Fruit fly (Drosophila melanogaster) whole organism, embryonic: ENCODE data around the gene CG1983.

Experiments used
- Antp ChIP-seq: fragments of 200-800 bp; sonication (Bioruptor generic); optimal IDR thresholded peaks from 3 replicates; lab custom pipeline; 2016; ENCODE audit warnings: missing biosample characterization, missing genetic modification characterization
- B-H2 ChIP-seq: fragments of 200-800 bp; sonication (Bioruptor generic); optimal IDR thresholded peaks from 2 replicates; lab custom pipeline; 2018; ENCODE audit warnings: missing biosample characterization, mild to moderate bottlenecking, missing genetic modification characterization
- CG10209 ChIP-seq: fragments of 200-800 bp; sonication (Bioruptor generic); optimal IDR thresholded peaks from 3 replicates; lab custom pipeline; 2017; ENCODE audit warnings: missing biosample characterization, mild to moderate bottlenecking, missing genetic modification characterization, missing genetic modification reagents
- CG11504 ChIP-seq: fragments of 200-800 bp; sonication (Bioruptor generic); optimal IDR thresholded peaks from 3 replicates; lab custom pipeline; 2019; ENCODE audit warnings: missing biosample characterization, mild to moderate bottlenecking, missing genetic modification characterization, moderate library complexity
- CG11696 ChIP-seq: fragments of 200-800 bp; sonication (Bioruptor generic); IDR thresholded peaks from 2 replicates; pipeline ENCODE4 v1.3.6; 2022; ENCODE audit warnings: missing biosample characterization, missing genetic modification characterization
- CG13296 ChIP-seq: fragments of 200-800 bp; sonication (Bioruptor generic); optimal IDR thresholded peaks from 3 replicates; lab custom pipeline; 2018; ENCODE audit warnings: missing biosample characterization, mild to moderate bottlenecking, missing genetic modification characterization
- CG15601 ChIP-seq: fragments of 200-800 bp; sonication (Bioruptor generic); optimal IDR thresholded peaks from 3 replicates; lab custom pipeline; 2019; ENCODE audit warnings: missing biosample characterization, mild to moderate bottlenecking, missing genetic modification characterization, moderate library complexity
- CG17186 ChIP-seq: fragments of 200-800 bp; sonication (Bioruptor generic); optimal IDR thresholded peaks from 3 replicates; lab custom pipeline; 2017; ENCODE audit warnings: missing biosample characterization, missing genetic modification reagents, missing genetic modification characterization
- CG17568 ChIP-seq: fragments of 200-800 bp; sonication (Bioruptor generic); optimal IDR thresholded peaks from 2 replicates; lab custom pipeline; 2018; ENCODE audit warnings: missing biosample characterization, mild to moderate bottlenecking, missing genetic modification characterization, moderate library complexity
- CG17829 ChIP-seq: fragments of 200-800 bp; optimal IDR thresholded peaks from 2 replicates; lab custom pipeline; 2019; ENCODE audit warnings: missing biosample characterization, mild to moderate bottlenecking, missing genetic modification characterization, moderate library complexity
- CG1792 ChIP-seq: fragments of 200-800 bp; sonication (Bioruptor generic); optimal IDR thresholded peaks from 2 replicates; lab custom pipeline; 2016; ENCODE audit warnings: missing biosample characterization, missing genetic modification characterization
- CG18476 ChIP-seq: fragments of 200-800 bp; sonication (Bioruptor generic); optimal IDR thresholded peaks from 2 replicates; lab custom pipeline; 2016; ENCODE audit warnings: missing biosample characterization, mild to moderate bottlenecking, missing genetic modification characterization
- CG3163 ChIP-seq: fragments of 200-800 bp; sonication (Bioruptor generic); optimal IDR thresholded peaks from 3 replicates; lab custom pipeline; 2016; ENCODE audit warnings: missing biosample characterization, missing genetic modification characterization
- CG4360 ChIP-seq: fragments of 200-800 bp; sonication (Bioruptor generic); IDR thresholded peaks from 2 replicates; pipeline ENCODE4 v1.3.6; 2022; ENCODE audit warnings: missing biosample characterization, missing genetic modification characterization
- CG6272 ChIP-seq: fragments of 200-800 bp; sonication (Bioruptor generic); IDR thresholded peaks from 2 replicates; pipeline ENCODE4 v1.3.6; 2022; ENCODE audit warnings: missing biosample characterization, missing genetic modification characterization
- CG8089 ChIP-seq: fragments of 200-800 bp; sonication (Bioruptor generic); optimal IDR thresholded peaks from 3 replicates; lab custom pipeline; 2016; ENCODE audit warnings: missing biosample characterization, missing genetic modification characterization
- CG8765 ChIP-seq: fragments of 200-800 bp; sonication (Bioruptor generic); IDR thresholded peaks from 2 replicates; pipeline ENCODE4 v1.3.6; 2022; ENCODE audit warnings: missing biosample characterization, missing genetic modification characterization
- Dbx ChIP-seq: fragments of 200-800 bp; sonication (Bioruptor generic); IDR thresholded peaks from 3 replicates; pipeline ENCODE4 v1.3.6; 2022; ENCODE audit warnings: missing biosample characterization, missing genetic modification characterization
- Deaf1 ChIP-seq: fragments of 200-800 bp; optimal IDR thresholded peaks from 3 replicates; lab custom pipeline; 2019; ENCODE audit warnings: missing biosample characterization, mild to moderate bottlenecking, missing genetic modification characterization, moderate library complexity
- HLH4C ChIP-seq: fragments of 200-800 bp; sonication (Bioruptor generic); IDR thresholded peaks from 3 replicates; pipeline ENCODE4 v1.3.6; 2022; ENCODE audit warnings: missing biosample characterization, missing genetic modification characterization; ENCODE audit not compliant: partially characterized antibody
- HLHmδ ChIP-seq: fragments of 200-800 bp; sonication (Bioruptor generic); optimal IDR thresholded peaks from 2 replicates; lab custom pipeline; 2018; ENCODE audit warnings: missing biosample characterization, mild to moderate bottlenecking, missing genetic modification characterization, moderate library complexity
- Hmr ChIP-seq: fragments of 200-800 bp; sonication (Bioruptor generic); optimal IDR thresholded peaks from 3 replicates; lab custom pipeline; 2017; ENCODE audit warnings: mild to moderate bottlenecking, missing biosample characterization, missing genetic modification reagents, missing genetic modification characterization
- MBD-R2 ChIP-seq: fragments of 200-800 bp; sonication (Bioruptor generic); IDR thresholded peaks from 2 replicates; pipeline ENCODE4 v1.3.6; 2022; ENCODE audit warnings: missing biosample characterization, missing genetic modification characterization
- MESR4 ChIP-seq: fragments of 200-800 bp; sonication (Bioruptor generic); optimal IDR thresholded peaks from 2 replicates; lab custom pipeline; 2018; ENCODE audit warnings: missing biosample characterization, mild to moderate bottlenecking, missing genetic modification characterization, moderate library complexity
- Mad ChIP-seq: fragments of 200-800 bp; sonication (Bioruptor generic); optimal IDR thresholded peaks from 2 replicates; lab custom pipeline; 2016; ENCODE audit warnings: missing biosample characterization, missing genetic modification characterization
- Nf-YC ChIP-seq: fragments of 200-800 bp; optimal IDR thresholded peaks from 3 replicates; lab custom pipeline; 2019; ENCODE audit warnings: missing biosample characterization, mild to moderate bottlenecking, missing genetic modification characterization, moderate library complexity
- Spps ChIP-seq: fragments of 200-800 bp; sonication (Bioruptor generic); optimal IDR thresholded peaks from 2 replicates; lab custom pipeline; 2018; ENCODE audit warnings: missing biosample characterization, mild to moderate bottlenecking, missing genetic modification characterization
- ac ChIP-seq: fragments of 200-800 bp; sonication (Bioruptor generic); optimal IDR thresholded peaks from 3 replicates; lab custom pipeline; 2017; ENCODE audit warnings: missing biosample characterization, mild to moderate bottlenecking, missing genetic modification characterization
- ci ChIP-seq: fragments of 200-800 bp; sonication (Bioruptor generic); IDR thresholded peaks from 3 replicates; pipeline ENCODE4 v1.3.6; 2022; ENCODE audit warnings: missing biosample characterization, missing genetic modification characterization
- crp ChIP-seq, 2 experiments: fragments of 200-800 bp; sonication (Bioruptor generic); optimal IDR thresholded peaks; 2 replicates in 1 of 2; 3 replicates in 1 of 2; lab custom pipeline; 2017; ENCODE audit warnings: missing biosample characterization in 2 of 2, missing genetic modification characterization in 2 of 2, mild to moderate bottlenecking in 1 of 2, moderate library complexity in 1 of 2
- dan ChIP-seq: fragments of 200-800 bp; sonication (Bioruptor generic); IDR thresholded peaks from 2 replicates; pipeline ENCODE4 v1.3.6; 2022; ENCODE audit warnings: missing biosample characterization, missing genetic modification characterization
- fd102C ChIP-seq: fragments of 200-800 bp; sonication (Bioruptor generic); optimal IDR thresholded peaks from 2 replicates; lab custom pipeline; 2018; ENCODE audit warnings: missing biosample characterization, mild to moderate bottlenecking, missing genetic modification characterization, moderate library complexity
- grn ChIP-seq: fragments of 200-800 bp; sonication (Bioruptor generic); optimal IDR thresholded peaks from 3 replicates; lab custom pipeline; 2017; ENCODE audit warnings: missing biosample characterization, missing genetic modification characterization
- hb ChIP-seq: fragments of 200-800 bp; sonication (Bioruptor generic); IDR thresholded peaks from 3 replicates; pipeline ENCODE4 v1.3.6; 2022; ENCODE audit warnings: missing biosample characterization, missing genetic modification characterization; ENCODE audit not compliant: partially characterized antibody
- mld ChIP-seq: fragments of 200-800 bp; sonication (Bioruptor generic); IDR thresholded peaks from 3 replicates; pipeline ENCODE4 v1.3.6; 2022; ENCODE audit warnings: missing biosample characterization, missing genetic modification characterization; ENCODE audit not compliant: partially characterized antibody
- nmo ChIP-seq: fragments of 200-800 bp; sonication (Bioruptor generic); optimal IDR thresholded peaks from 2 replicates; lab custom pipeline; 2018; ENCODE audit warnings: missing biosample characterization, mild to moderate bottlenecking, missing genetic modification characterization, moderate library complexity
- pho ChIP-seq: fragments of 200-800 bp; sonication (Bioruptor generic); optimal IDR thresholded peaks from 2 replicates; lab custom pipeline; 2016; ENCODE audit warnings: missing biosample characterization, missing genetic modification characterization
- run ChIP-seq: fragments of 200-800 bp; sonication (Bioruptor generic); optimal IDR thresholded peaks from 3 replicates; lab custom pipeline; 2018; ENCODE audit warnings: missing biosample characterization, mild to moderate bottlenecking, missing genetic modification characterization
- schlank ChIP-seq: fragments of 200-800 bp; sonication (Bioruptor generic); optimal IDR thresholded peaks from 2 replicates; lab custom pipeline; 2018; ENCODE audit warnings: missing biosample characterization, mild to moderate bottlenecking, missing genetic modification characterization
- shn ChIP-seq: fragments of 200-800 bp; sonication (Bioruptor generic); optimal IDR thresholded peaks from 3 replicates; lab custom pipeline; 2016; ENCODE audit warnings: missing biosample characterization, missing genetic modification characterization
- slou ChIP-seq: fragments of 200-800 bp; sonication (Bioruptor generic); optimal IDR thresholded peaks from 3 replicates; lab custom pipeline; 2016; ENCODE audit warnings: missing biosample characterization, missing genetic modification characterization
- sna ChIP-seq: fragments of 200-800 bp; sonication (Bioruptor generic); IDR thresholded peaks from 2 replicates; pipeline ENCODE4 v1.3.6; 2022; ENCODE audit warnings: missing biosample characterization, missing genetic modification characterization; ENCODE audit not compliant: partially characterized antibody
- sqz ChIP-seq: fragments of 200-800 bp; sonication (Bioruptor generic); optimal IDR thresholded peaks from 3 replicates; lab custom pipeline; 2018; ENCODE audit warnings: missing biosample characterization, mild to moderate bottlenecking, missing genetic modification characterization
- tap ChIP-seq: fragments of 200-800 bp; optimal IDR thresholded peaks from 3 replicates; lab custom pipeline; 2019; ENCODE audit warnings: missing biosample characterization, mild to moderate bottlenecking, missing genetic modification characterization, moderate library complexity
- tin ChIP-seq: fragments of 200-800 bp; sonication (Bioruptor generic); optimal IDR thresholded peaks from 3 replicates; lab custom pipeline; 2016; ENCODE audit warnings: missing biosample characterization, missing genetic modification characterization
- tio ChIP-seq: fragments of 200-800 bp; sonication (Bioruptor generic); optimal IDR thresholded peaks from 2 replicates; lab custom pipeline; 2017; ENCODE audit warnings: missing biosample characterization, missing genetic modification characterization, inconsistent platforms
- usp ChIP-seq: fragments of >200 bp; optimal IDR thresholded peaks from 2 replicates; lab custom pipeline; 2017; ENCODE audit warnings: missing biosample characterization, missing genetic modification characterization
- zen ChIP-seq: fragments of 200-800 bp; sonication (Bioruptor generic); optimal IDR thresholded peaks from 3 replicates; lab custom pipeline; 2018; ENCODE audit warnings: missing biosample characterization, mild to moderate bottlenecking, missing genetic modification characterization, moderate library complexity

The CG1983 gene

dm6 chr3R:30203104-30203986, 25.8 kb upstream of the CG1983 start (continued):
- TF ChIP-seq schlank (tag; lab: Kevin White, UChicago): peak; percentile 83
- peak; percentile 64 for TF ChIP-seq B-H2 (GFP tag; lab: Kevin White, UChicago)
- no peak for TF ChIP-seq usp
- TF ChIP-seq fd102C (GFP tag; lab: Kevin White, UChicago): peak; percentile 22
- TF ChIP-seq CG10209 (GFP tag; lab: Kevin White, UChicago): peak; percentile 94
- TF ChIP-seq Hmr (GFP tag; lab: Kevin White, UChicago): peak; percentile 96
- peak; percentile 66; the same call in 1 of the 2 replicates for TF ChIP-seq CG8765 (GFP tag; lab: Robert Waterston, UW)
- TF ChIP-seq ci (GFP tag; lab: Robert Waterston, UW): peak; percentile 80
- TF ChIP-seq CG1792 (GFP tag; lab: Kevin White, UChicago): peak; percentile 98
- TF ChIP-seq sna (GFP tag; lab: Robert Waterston, UW): 0 out of 2 replicates have a peak, but pooled peaks have one; percentile 23
- TF ChIP-seq MBD-R2 (GFP tag; lab: Robert Waterston, UW): peak; percentile 91
- TF ChIP-seq zen (tag; lab: Kevin White, UChicago): peak; percentile 90
- peak; percentile 85 for TF ChIP-seq Mad (GFP tag; lab: Kevin White, UChicago)
- TF ChIP-seq CG11696 (GFP tag; lab: Robert Waterston, UW): peak; percentile 75
- TF ChIP-seq slou (GFP tag; lab: Kevin White, UChicago): peak; percentile 91
- TF ChIP-seq Antp (GFP tag; lab: Kevin White, UChicago): peak; percentile 99
- no peak for TF ChIP-seq ac (GFP tag; lab: Kevin White, UChicago)
- TF ChIP-seq dan (GFP tag; lab: Robert Waterston, UW): peak; percentile 50
- TF ChIP-seq pho: peak; percentile 95
- peak; percentile 91 for TF ChIP-seq CG17829
- peak; percentile 89 for TF ChIP-seq CG17186 (GFP tag; lab: Kevin White, UChicago)
- peak; percentile 90 for TF ChIP-seq HLHmδ (GFP tag; lab: Kevin White, UChicago)
- peak; percentile 98 for TF ChIP-seq nmo (GFP tag; lab: Kevin White, UChicago)
- peak; percentile 95 for TF ChIP-seq tap (tag; lab: Kevin White, UChicago)
- TF ChIP-seq CG3163 (GFP tag; lab: Kevin White, UChicago): peak; percentile 80
- TF ChIP-seq CG8089 (GFP tag; lab: Kevin White, UChicago): peak; percentile 86
- peak; percentile 97 for TF ChIP-seq shn
- TF ChIP-seq CG4360 (GFP tag; lab: Robert Waterston, UW): peak; percentile 18; the same call in 1 of the 2 replicates
- TF ChIP-seq CG11504 (tag; lab: Kevin White, UChicago): peak; percentile 97
- TF ChIP-seq Deaf1 (tag; lab: Kevin White, UChicago): peak; percentile 83
- peak; percentile 94 for TF ChIP-seq run
- TF ChIP-seq Dbx (GFP tag; lab: Robert Waterston, UW): peak; percentile 97
- TF ChIP-seq CG13296: peak; percentile 94
- TF ChIP-seq hb: no peak
- peak; percentile 97 for TF ChIP-seq tin (GFP tag; lab: Kevin White, UChicago)
- TF ChIP-seq grn (GFP tag; lab: Kevin White, UChicago): peak; percentile 78
- TF ChIP-seq CG18476 (GFP tag; lab: Kevin White, UChicago): peak; percentile 96
- peak; percentile 73 for TF ChIP-seq sqz (GFP tag; lab: Kevin White, UChicago)
- no peak for TF ChIP-seq MESR4 (GFP tag; lab: Kevin White, UChicago)
- peak; percentile 87 for TF ChIP-seq CG15601 (tag; lab: Kevin White, UChicago)
- TF ChIP-seq CG6272: peak; percentile 84
- TF ChIP-seq Nf-YC (tag; lab: Kevin White, UChicago): peak; percentile 86
- no peak for TF ChIP-seq mld (GFP tag; lab: Robert Waterston, UW)
- TF ChIP-seq CG17568 (GFP tag; lab: Kevin White, UChicago): peak; percentile 74
- peak; percentile 80 for TF ChIP-seq Spps (tag; lab: Kevin White, UChicago)
- TF ChIP-seq crp (GFP tag; optimal IDR thresholded peaks at IDR 0.05; lab: Kevin White, UChicago): peak in 1 of 2 experiments; percentile 46
- peak; percentile 92 for TF ChIP-seq tio (GFP tag; lab: Kevin White, UChicago)
- 0 out of 3 replicates have a peak, but pooled peaks have one; percentile 29 for TF ChIP-seq HLH4C (GFP tag; lab: Robert Waterston, UW)
